Fruit fly (Drosophila melanogaster) whole organism, embryonic: Measurements from ENCODE around the gene CG18265.

ENCODE experiments used
- Abd-B ChIP-seq: fragments of 200-800 bp; sonication (Bioruptor generic); optimal IDR thresholded peaks from 2 replicates; lab custom pipeline; 2018; ENCODE audit warnings: missing biosample characterization, mild to moderate bottlenecking, missing genetic modification characterization, moderate library complexity
- CG10366 ChIP-seq: fragments of 200-800 bp; sonication (Bioruptor generic); IDR thresholded peaks from 2 replicates; pipeline ENCODE4 v1.3.6; 2022; ENCODE audit warnings: missing biosample characterization, missing genetic modification characterization
- CG11456 ChIP-seq: fragments of 200-800 bp; sonication (Bioruptor generic); IDR thresholded peaks from 3 replicates; pipeline ENCODE4 v1.3.6; 2022; ENCODE audit warnings: missing biosample characterization, missing genetic modification characterization
- CG12391 ChIP-seq: fragments of 200-800 bp; sonication (Bioruptor generic); optimal IDR thresholded peaks from 3 replicates; lab custom pipeline; 2018; ENCODE audit warnings: missing biosample characterization, mild to moderate bottlenecking, missing genetic modification characterization, moderate library complexity
- CG12942 ChIP-seq: fragments of 200-800 bp; sonication (Bioruptor generic); optimal IDR thresholded peaks from 3 replicates; lab custom pipeline; 2016; ENCODE audit warnings: missing biosample characterization, missing genetic modification characterization
- CG13123 ChIP-seq: fragments of 200-800 bp; sonication (Bioruptor generic); optimal IDR thresholded peaks from 2 replicates; lab custom pipeline; 2016; ENCODE audit warnings: missing biosample characterization, missing genetic modification characterization
- CG13424 ChIP-seq: fragments of 200-800 bp; sonication (Bioruptor generic); optimal IDR thresholded peaks from 2 replicates; lab custom pipeline; 2019; ENCODE audit warnings: missing biosample characterization, mild to moderate bottlenecking, missing genetic modification characterization, moderate library complexity
- CG13775 ChIP-seq: fragments of 200-800 bp; sonication (Bioruptor generic); optimal IDR thresholded peaks from 3 replicates; lab custom pipeline; 2017; ENCODE audit warnings: missing biosample characterization, mild to moderate bottlenecking, missing genetic modification characterization
- CG14710 ChIP-seq: fragments of 200-800 bp; sonication (Bioruptor generic); optimal IDR thresholded peaks from 3 replicates; lab custom pipeline; 2019; ENCODE audit warnings: missing biosample characterization, mild to moderate bottlenecking, missing genetic modification characterization, moderate library complexity
- CG17385 ChIP-seq: fragments of 200-800 bp; sonication (Bioruptor generic); optimal IDR thresholded peaks from 3 replicates; lab custom pipeline; 2018; ENCODE audit warnings: missing biosample characterization, mild to moderate bottlenecking, missing genetic modification characterization
- CG17568 ChIP-seq: fragments of 200-800 bp; sonication (Bioruptor generic); optimal IDR thresholded peaks from 2 replicates; lab custom pipeline; 2018; ENCODE audit warnings: missing biosample characterization, mild to moderate bottlenecking, missing genetic modification characterization, moderate library complexity
- CG18262 ChIP-seq: fragments of 200-800 bp; optimal IDR thresholded peaks from 3 replicates; lab custom pipeline; 2019; ENCODE audit warnings: missing biosample characterization, mild to moderate bottlenecking, missing genetic modification characterization, moderate library complexity
- CG18476 ChIP-seq: fragments of 200-800 bp; sonication (Bioruptor generic); optimal IDR thresholded peaks from 2 replicates; lab custom pipeline; 2016; ENCODE audit warnings: missing biosample characterization, mild to moderate bottlenecking, missing genetic modification characterization
- CG2120 ChIP-seq: fragments of 200-800 bp; sonication (Bioruptor generic); optimal IDR thresholded peaks from 3 replicates; lab custom pipeline; 2016; ENCODE audit warnings: missing biosample characterization, missing genetic modification characterization
- CG2202 ChIP-seq: fragments of 200-800 bp; sonication (Bioruptor generic); optimal IDR thresholded peaks from 2 replicates; lab custom pipeline; 2018; ENCODE audit warnings: missing biosample characterization, mild to moderate bottlenecking, missing genetic modification characterization
- CG2678 ChIP-seq: fragments of 200-800 bp; sonication (Bioruptor generic); optimal IDR thresholded peaks from 3 replicates; lab custom pipeline; 2019; ENCODE audit warnings: missing biosample characterization, mild to moderate bottlenecking, missing genetic modification characterization, moderate library complexity
- CG3065 ChIP-seq: fragments of 200-800 bp; sonication (Bioruptor generic); optimal IDR thresholded peaks from 2 replicates; lab custom pipeline; 2016; ENCODE audit warnings: missing biosample characterization, missing genetic modification characterization
- CG6654 ChIP-seq: fragments of 200-800 bp; sonication (Bioruptor generic); optimal IDR thresholded peaks from 2 replicates; lab custom pipeline; 2017; ENCODE audit warnings: missing biosample characterization, mild to moderate bottlenecking, missing genetic modification characterization
- CG6813 ChIP-seq: fragments of 200-800 bp; sonication (Bioruptor generic); optimal IDR thresholded peaks from 2 replicates; lab custom pipeline; 2017; ENCODE audit warnings: missing biosample characterization, missing genetic modification characterization, mild to moderate bottlenecking, moderate library complexity, missing genetic modification reagents
- CG7839 ChIP-seq: fragments of 200-800 bp; sonication (Bioruptor generic); optimal IDR thresholded peaks from 3 replicates; lab custom pipeline; 2018; ENCODE audit warnings: missing biosample characterization, mild to moderate bottlenecking, missing genetic modification characterization, moderate library complexity
- CG9437 ChIP-seq: fragments of 200-800 bp; sonication (Bioruptor generic); optimal IDR thresholded peaks from 2 replicates; lab custom pipeline; 2018; ENCODE audit warnings: missing biosample characterization, mild to moderate bottlenecking, missing genetic modification characterization
- CG9932 ChIP-seq: fragments of 200-800 bp; sonication (Bioruptor generic); IDR thresholded peaks from 2 replicates; pipeline ENCODE4 v1.3.6; 2022; ENCODE audit warnings: missing biosample characterization, missing genetic modification characterization
- Eip74EF ChIP-seq, 2 experiments: fragments of 200-800 bp in 1 of 2; fragments of >200 bp in 1 of 2; sonication (Bioruptor generic) in 1 of 2; optimal IDR thresholded peaks; 2 replicates each; lab custom pipeline; 2017 to 2019; ENCODE audit warnings: missing biosample characterization in 2 of 2, missing genetic modification characterization in 2 of 2, mild to moderate bottlenecking in 1 of 2, moderate library complexity in 1 of 2
- Fer1 ChIP-seq: fragments of 200-800 bp; sonication (Bioruptor generic); optimal IDR thresholded peaks from 2 replicates; lab custom pipeline; 2017; ENCODE audit warnings: missing biosample characterization, mild to moderate bottlenecking, missing genetic modification characterization
- Fer3 ChIP-seq: fragments of 200-800 bp; sonication (Bioruptor generic); optimal IDR thresholded peaks from 2 replicates; lab custom pipeline; 2018; ENCODE audit warnings: missing biosample characterization, mild to moderate bottlenecking, missing genetic modification characterization, moderate library complexity
- Hr51 ChIP-seq, 2 experiments: fragments of 200-800 bp; sonication (Bioruptor generic); optimal IDR thresholded peaks; 2 replicates in 1 of 2; 3 replicates in 1 of 2; lab custom pipeline; 2016 to 2018; ENCODE audit warnings: missing biosample characterization in 2 of 2, missing genetic modification characterization in 2 of 2, mild to moderate bottlenecking in 1 of 2, moderate library complexity in 1 of 2
- MBD-R2 ChIP-seq: fragments of 200-800 bp; sonication (Bioruptor generic); IDR thresholded peaks from 2 replicates; pipeline ENCODE4 v1.3.6; 2022; ENCODE audit warnings: missing biosample characterization, missing genetic modification characterization
- MESR4 ChIP-seq: fragments of 200-800 bp; sonication (Bioruptor generic); optimal IDR thresholded peaks from 2 replicates; lab custom pipeline; 2018; ENCODE audit warnings: missing biosample characterization, mild to moderate bottlenecking, missing genetic modification characterization, moderate library complexity
- Max ChIP-seq: fragments of 200-800 bp; sonication (Bioruptor generic); optimal IDR thresholded peaks from 2 replicates; lab custom pipeline; 2016; ENCODE audit warnings: missing biosample characterization, mild to moderate bottlenecking, missing genetic modification characterization
- Meics ChIP-seq: fragments of 200-800 bp; sonication (Bioruptor generic); optimal IDR thresholded peaks from 2 replicates; lab custom pipeline; 2017; ENCODE audit warnings: missing biosample characterization, mild to moderate bottlenecking, missing genetic modification characterization
- al ChIP-seq: fragments of 200-800 bp; sonication (Bioruptor generic); IDR thresholded peaks from 2 replicates; pipeline ENCODE4 v1.3.6; 2022; ENCODE audit warnings: missing biosample characterization, missing genetic modification characterization
- bsh ChIP-seq, 2 experiments: fragments of 200-800 bp; sonication (Bioruptor generic); optimal IDR thresholded peaks; 2 replicates each; lab custom pipeline; 2017 to 2018; ENCODE audit warnings: mild to moderate bottlenecking in 2 of 2, missing biosample characterization in 2 of 2, missing genetic modification characterization in 2 of 2, moderate library complexity in 1 of 2
- cato ChIP-seq: fragments of 200-800 bp; sonication (Bioruptor generic); optimal IDR thresholded peaks from 2 replicates; lab custom pipeline; 2016; ENCODE audit warnings: missing biosample characterization, missing genetic modification characterization, borderline replicate concordance
- ci ChIP-seq: fragments of 200-800 bp; sonication (Bioruptor generic); IDR thresholded peaks from 3 replicates; pipeline ENCODE4 v1.3.6; 2022; ENCODE audit warnings: missing biosample characterization, missing genetic modification characterization
- crol ChIP-seq: fragments of 200-800 bp; sonication (Bioruptor generic); IDR thresholded peaks from 2 replicates; pipeline ENCODE4 v1.3.6; 2022; ENCODE audit warnings: missing biosample characterization, missing genetic modification characterization
- dmrt11E ChIP-seq: fragments of 200-800 bp; sonication (Bioruptor generic); optimal IDR thresholded peaks from 3 replicates; lab custom pipeline; 2018; ENCODE audit warnings: missing biosample characterization, mild to moderate bottlenecking, missing genetic modification characterization, moderate library complexity
- ewg ChIP-seq: fragments of 200-800 bp; sonication (Bioruptor generic); optimal IDR thresholded peaks from 3 replicates; lab custom pipeline; 2017; ENCODE audit warnings: mild to moderate bottlenecking, missing biosample characterization, missing genetic modification reagents, missing genetic modification characterization
- exex ChIP-seq: fragments of 200-800 bp; sonication (Bioruptor generic); optimal IDR thresholded peaks from 4 replicates; lab custom pipeline; 2018; ENCODE audit warnings: missing biosample characterization, mild to moderate bottlenecking, missing genetic modification characterization, moderate library complexity
- gem ChIP-seq: fragments of 200-800 bp; sonication (Bioruptor generic); optimal IDR thresholded peaks from 2 replicates; lab custom pipeline; 2019; ENCODE audit warnings: missing biosample characterization, mild to moderate bottlenecking, missing genetic modification characterization, moderate library complexity
- lmd ChIP-seq: fragments of 200-800 bp; sonication (Bioruptor generic); IDR thresholded peaks from 2 replicates; pipeline ENCODE4 v1.3.6; 2022; ENCODE audit warnings: missing biosample characterization, missing genetic modification characterization
- lola ChIP-seq, 3 experiments: fragments of >200 bp in 2 of 3; fragments of 200-800 bp in 1 of 3; sonication (Bioruptor generic) in 1 of 3; optimal IDR thresholded peaks; 2 replicates each; lab custom pipeline; 2017 to 2019; ENCODE audit warnings: missing biosample characterization in 3 of 3, missing genetic modification characterization in 3 of 3, mild to moderate bottlenecking in 1 of 3, moderate library complexity in 1 of 3
- pho ChIP-seq: fragments of 200-800 bp; sonication (Bioruptor generic); optimal IDR thresholded peaks from 2 replicates; lab custom pipeline; 2016; ENCODE audit warnings: missing biosample characterization, missing genetic modification characterization
- row ChIP-seq: fragments of 200-800 bp; sonication (Bioruptor generic); IDR thresholded peaks from 3 replicates; pipeline ENCODE4 v1.3.6; 2022; ENCODE audit warnings: missing biosample characterization, missing genetic modification characterization
- sisA ChIP-seq: fragments of 200-800 bp; sonication (Bioruptor generic); IDR thresholded peaks from 2 replicates; pipeline ENCODE4 v1.3.6; 2022; ENCODE audit warnings: missing biosample characterization, missing genetic modification characterization
- sob ChIP-seq: fragments of 200-800 bp; sonication (Bioruptor generic); IDR thresholded peaks from 2 replicates; pipeline ENCODE4 v1.3.6; 2022; ENCODE audit warnings: missing biosample characterization, missing genetic modification characterization
- sug ChIP-seq: fragments of 200-800 bp; optimal IDR thresholded peaks from 2 replicates; lab custom pipeline; 2019; ENCODE audit warnings: missing biosample characterization, mild to moderate bottlenecking, missing genetic modification characterization, moderate library complexity
- tin ChIP-seq: fragments of 200-800 bp; sonication (Bioruptor generic); optimal IDR thresholded peaks from 3 replicates; lab custom pipeline; 2016; ENCODE audit warnings: missing biosample characterization, missing genetic modification characterization
- trem ChIP-seq: fragments of 200-800 bp; optimal IDR thresholded peaks from 3 replicates; lab custom pipeline; 2019; ENCODE audit warnings: missing biosample characterization, mild to moderate bottlenecking, missing genetic modification characterization, moderate library complexity
- unpg ChIP-seq: fragments of 200-800 bp; sonication (Bioruptor generic); optimal IDR thresholded peaks from 3 replicates; lab custom pipeline; 2018; ENCODE audit warnings: missing biosample characterization, mild to moderate bottlenecking, missing genetic modification characterization, moderate library complexity

Gene CG18265

DNA sequence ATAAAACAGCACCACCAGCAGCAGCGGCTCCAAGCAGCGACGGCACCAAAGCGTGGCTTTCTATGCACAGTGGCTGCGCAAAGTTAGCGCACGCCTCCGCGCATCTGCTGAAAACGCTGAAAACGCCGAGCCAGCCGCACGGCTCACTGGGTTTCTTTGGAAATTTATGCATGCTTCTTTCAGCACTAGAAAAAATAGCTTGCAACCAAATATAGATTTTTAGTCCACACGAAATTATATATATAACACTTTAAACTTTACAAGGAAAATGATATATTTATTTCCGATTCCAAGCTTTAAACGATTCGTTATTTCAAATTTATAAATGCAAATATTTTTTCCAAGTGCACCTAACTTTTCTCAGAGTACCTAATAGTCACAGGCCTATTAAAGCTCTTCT, 34.6 kb upstream of the CG18265 start (continued):
- TF ChIP-seq trem, result peak; percentile 2
- peak; percentile 46 for TF ChIP-seq CG18476 (GFP tag; lab: Kevin White, UChicago)
- peak; percentile 25 for TF ChIP-seq CG13775 (GFP tag; lab: Kevin White, UChicago)
- peak; percentile 18 for TF ChIP-seq tin (GFP tag; lab: Kevin White, UChicago)
- peak in 1 of 2 experiments; percentile 81 for TF ChIP-seq bsh (GFP tag; optimal IDR thresholded peaks at IDR 0.05; lab: Kevin White, UChicago)
- peak in 1 of 3 experiments; percentile 63 for TF ChIP-seq lola (GFP tag; optimal IDR thresholded peaks at IDR 0.05; lab: Kevin White, UChicago)
- TF ChIP-seq CG18262 (tag; lab: Kevin White, UChicago), result peak; percentile 41
- TF ChIP-seq CG17385 (GFP tag; lab: Kevin White, UChicago), result peak; percentile 17
- TF ChIP-seq sisA, result peak; percentile 33
- TF ChIP-seq sob (GFP tag; lab: Robert Waterston, UW), result peak; percentile 21; the same call in 1 of the 2 replicates
- TF ChIP-seq CG6813, result peak; percentile 12
- TF ChIP-seq Fer3 (tag; lab: Kevin White, UChicago), result peak; percentile 18
- peak; percentile 14 for TF ChIP-seq ewg (GFP tag; lab: Kevin White, UChicago)
- TF ChIP-seq exex, result no peak
- TF ChIP-seq CG17568 (GFP tag; lab: Kevin White, UChicago), result no peak
- peak; percentile 9 for TF ChIP-seq CG6654
- peak; percentile 40 for TF ChIP-seq CG9932 (GFP tag; lab: Robert Waterston, UW)
- TF ChIP-seq CG12391, result peak; percentile 50
- TF ChIP-seq gem, result peak; percentile 72
- no peak for TF ChIP-seq MESR4 (GFP tag; lab: Kevin White, UChicago)
- TF ChIP-seq CG14710 (tag; lab: Kevin White, UChicago), result peak; percentile 28
- TF ChIP-seq Eip74EF (GFP tag; optimal IDR thresholded peaks at IDR 0.05; lab: Kevin White, UChicago), result no peak
- peak; percentile 31 for TF ChIP-seq Abd-B (GFP tag; lab: Kevin White, UChicago)
- TF ChIP-seq pho (GFP tag; lab: Kevin White, UChicago), result no peak
- peak; percentile 75 for TF ChIP-seq row
- TF ChIP-seq MBD-R2 (GFP tag; lab: Robert Waterston, UW), result no peak
- TF ChIP-seq CG2202 (tag; lab: Kevin White, UChicago), result peak; percentile 27
- peak; percentile 17 for TF ChIP-seq CG9437
- no peak for TF ChIP-seq crol
- TF ChIP-seq dmrt11E (tag; lab: Kevin White, UChicago), result peak; percentile 42
- peak; percentile 7 for TF ChIP-seq cato (GFP tag; lab: Kevin White, UChicago)
- peak; percentile 23; the same call in 1 of the 2 replicates for TF ChIP-seq al (GFP tag; lab: Robert Waterston, UW)
- peak; percentile 55; the same call in 2 of the 3 replicates for TF ChIP-seq ci (GFP tag; lab: Robert Waterston, UW)
- peak; percentile 29 for TF ChIP-seq Meics
- no peak for TF ChIP-seq sug (tag; lab: Kevin White, UChicago)
- TF ChIP-seq CG2120, result peak; percentile 33
- TF ChIP-seq Fer1 (GFP tag; lab: Kevin White, UChicago), result peak; percentile 17
- peak; percentile 58 for TF ChIP-seq CG7839 (tag; lab: Kevin White, UChicago)
- TF ChIP-seq CG10366 (GFP tag; lab: Robert Waterston, UW), result peak; percentile 33
- peak; percentile 45 for TF ChIP-seq CG13424 (tag; lab: Kevin White, UChicago)
- peak in 1 of 2 experiments; percentile 25 for TF ChIP-seq Hr51 (GFP tag; optimal IDR thresholded peaks at IDR 0.05; lab: Kevin White, UChicago)
- TF ChIP-seq Max (GFP tag; lab: Kevin White, UChicago), result peak; percentile 16
- TF ChIP-seq lmd (GFP tag; lab: Robert Waterston, UW), result peak; percentile 23; the same call in 1 of the 2 replicates
- no peak for TF ChIP-seq CG3065 (GFP tag; lab: Kevin White, UChicago)
- TF ChIP-seq CG12942 (GFP tag; lab: Kevin White, UChicago), result no peak
- 0 out of 3 replicates have a peak, but pooled peaks have one; percentile 19 for TF ChIP-seq CG11456 (GFP tag; lab: Robert Waterston, UW)
- TF ChIP-seq CG13123, result peak; percentile 9
- peak; percentile 43 for TF ChIP-seq unpg (GFP tag; lab: Kevin White, UChicago)
- peak; percentile 65 for TF ChIP-seq CG2678 (tag; lab: Kevin White, UChicago)
